Worm (Caenorhabditis elegans) whole organism, young adult: Measurements from ENCODE around the gene npr-11.

Experiments
- K11D2.4 ChIP-seq: fragments of 200-800 bp; sonication (Bioruptor generic); IDR thresholded peaks from 2 replicates; pipeline ENCODE4 v1.3.6; 2022; ENCODE audit warnings: missing genetic modification reagents, missing genetic modification characterization, missing compliant biosample characterization
- Y53F4B.3 ChIP-seq: fragments of 200-800 bp; sonication (Bioruptor generic); IDR thresholded peaks from 2 replicates; pipeline ENCODE4 v1.3.6; 2022; ENCODE audit warnings: missing genetic modification reagents, missing genetic modification characterization, missing compliant biosample characterization
- Y53G8AR.9 ChIP-seq: fragments of 200-800 bp; sonication (Bioruptor generic); conservative IDR thresholded peaks from 2 replicates; pipeline ENCODE4 v1.3.6; 2022; ENCODE audit warnings: missing genetic modification reagents, missing genetic modification characterization, missing compliant biosample characterization
- athp-1 ChIP-seq: sonication (generic microtip); optimal IDR thresholded peaks from 2 replicates; lab custom pipeline; 2017; ENCODE audit warnings: mild to moderate bottlenecking, missing genetic modification characterization, missing compliant biosample characterization
- dpl-1 ChIP-seq: fragments of 150-350 bp; optimal IDR thresholded peaks from 2 replicates; lab custom pipeline; 2014; ENCODE audit warnings: missing biosample characterization, missing genetic modification reagents, missing genetic modification characterization
- efl-1 ChIP-seq: fragments of 150-350 bp; optimal IDR thresholded peaks from 2 replicates; lab custom pipeline; 2014; ENCODE audit warnings: missing biosample characterization, missing genetic modification reagents, missing genetic modification characterization
- mel-28 ChIP-seq: sonication (generic microtip); optimal IDR thresholded peaks from 2 replicates; lab custom pipeline; 2016; ENCODE audit warnings: borderline replicate concordance, mild to moderate bottlenecking, missing genetic modification characterization, missing compliant biosample characterization
- nhr-90 ChIP-seq: sonication (generic microtip); optimal IDR thresholded peaks from 2 replicates; lab custom pipeline; 2016; ENCODE audit warnings: missing genotype, mild to moderate bottlenecking, missing genetic modification characterization, missing compliant biosample characterization
- rcor-1 ChIP-seq: fragments of 200-800 bp; sonication (Bioruptor generic); IDR thresholded peaks from 2 replicates; pipeline ENCODE4 v1.3.6; 2022; ENCODE audit warnings: missing genetic modification reagents, missing genetic modification characterization, missing compliant biosample characterization
- ztf-3 ChIP-seq: fragments of 200-800 bp; sonication (Bioruptor generic); optimal IDR thresholded peaks from 2 replicates; lab custom pipeline; 2018; ENCODE audit warnings: mild to moderate bottlenecking, missing genetic modification characterization, missing compliant biosample characterization

ce11 chrX:1270598-1270997, 15.2 kb upstream of the npr-11 start, which contains the start of gene C25G6.1:
- TF ChIP-seq Y53F4B.3 (GFP tag; lab: Robert Waterston, UW) (no peak), Y53G8AR.9 (no peak), dpl-1 (GFP tag; lab: Kevin White, UChicago) (no peak), ztf-3 (no peak), efl-1 (GFP tag; lab: Kevin White, UChicago) (no peak), mel-28 (tag; lab: Kevin White, UChicago) (no peak), rcor-1 (GFP tag; lab: Robert Waterston, UW) (no peak), athp-1 (no peak), nhr-90 (no peak), K11D2.4 (GFP tag; lab: Robert Waterston, UW) (no peak)
